Worm (Caenorhabditis elegans): ENCODE data around the gene fbxa-25.
"Not testable (repeated sequence)": the region's sequence is repeated elsewhere in the genome, so short reads cannot be mapped to it uniquely, and the experiment has no call there.

Gene fbxa-25

DNA sequence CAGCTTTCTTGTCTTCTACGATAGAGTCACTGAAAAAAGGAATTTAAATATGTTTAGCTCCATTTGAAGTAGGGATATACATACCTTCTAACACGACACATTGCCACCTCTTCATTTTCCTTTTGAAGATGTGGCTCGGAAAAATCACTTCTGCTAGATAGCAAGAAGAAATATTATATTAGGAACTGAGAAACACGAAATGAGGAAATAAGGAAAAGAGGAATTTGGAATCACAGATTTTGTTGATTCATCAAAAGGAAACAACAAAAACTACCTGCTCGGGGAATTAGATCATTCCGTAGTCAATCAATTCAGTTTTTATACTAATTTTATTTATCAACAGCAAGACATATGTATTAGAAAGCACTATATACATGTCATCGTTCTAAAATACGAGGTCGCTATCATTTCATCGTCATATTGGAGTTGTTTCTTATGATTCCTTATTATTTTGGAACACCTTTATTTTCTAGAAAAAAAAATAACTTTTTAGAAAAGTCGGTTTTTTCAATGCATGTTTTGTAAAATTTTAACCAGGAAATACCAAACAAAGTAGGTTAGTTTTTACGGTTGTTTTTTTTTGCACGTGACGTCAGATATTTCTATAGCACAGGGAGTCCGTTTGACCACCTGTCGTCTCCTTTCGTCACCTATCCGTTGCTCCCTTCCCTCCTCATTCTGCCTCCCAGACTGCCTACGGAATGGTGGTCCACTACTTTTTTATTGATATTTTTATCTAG is 31.5 kb upstream of the fbxa-25 start, which contains the start of the genes pals-21 and Y82E9BR.6:
Gene pals-21, minus strand, starts transcription at position 101 of the 740 bp plus-strand sequence.
Gene Y82E9BR.6, plus strand, starts transcription at position 690 of the 740 bp plus-strand sequence.
- no peak for TF ChIP-seq snpc-4 (tag; optimal IDR thresholded peaks at IDR 0.05)
- no peak for TF ChIP-seq nhr-237 (tag; optimal IDR thresholded peaks at IDR 0.05)
- peak; percentile 75 for TF ChIP-seq hlh-1 (tag; optimal IDR thresholded peaks at IDR 0.05)
- no peak for TF ChIP-seq elt-3 (tag; optimal IDR thresholded peaks at IDR 0.05)
- TF ChIP-seq nhr-28 (tag; optimal IDR thresholded peaks at IDR 0.05): no peak

DNA sequence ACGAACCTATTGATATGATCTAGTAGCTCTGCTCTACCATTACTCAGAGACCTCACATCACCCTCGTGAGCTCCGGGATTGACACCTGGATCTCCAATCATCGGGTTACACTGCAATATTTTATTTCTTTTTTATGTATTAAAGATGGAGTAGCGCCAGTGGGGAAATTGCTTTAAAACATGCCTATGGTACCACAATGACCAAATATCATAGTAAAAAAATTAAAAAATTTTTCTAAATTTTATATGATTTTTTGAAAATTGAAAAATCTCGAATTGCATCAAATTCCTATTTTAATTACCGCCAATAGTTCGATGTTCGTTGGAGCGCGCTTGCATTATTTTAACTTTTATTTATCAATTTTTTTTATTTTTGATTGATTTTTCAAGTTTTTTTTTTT is 28.7 kb upstream of the fbxa-25 start, which contains the start of gene pals-40:
Gene pals-40, minus strand, starts transcription at position 101 of the 400 bp plus-strand sequence.
- TF ChIP-seq nhr-12, elt-3, nhr-237 (tag; optimal IDR thresholded peaks at IDR 0.05): not testable (repeated sequence)

DNA sequence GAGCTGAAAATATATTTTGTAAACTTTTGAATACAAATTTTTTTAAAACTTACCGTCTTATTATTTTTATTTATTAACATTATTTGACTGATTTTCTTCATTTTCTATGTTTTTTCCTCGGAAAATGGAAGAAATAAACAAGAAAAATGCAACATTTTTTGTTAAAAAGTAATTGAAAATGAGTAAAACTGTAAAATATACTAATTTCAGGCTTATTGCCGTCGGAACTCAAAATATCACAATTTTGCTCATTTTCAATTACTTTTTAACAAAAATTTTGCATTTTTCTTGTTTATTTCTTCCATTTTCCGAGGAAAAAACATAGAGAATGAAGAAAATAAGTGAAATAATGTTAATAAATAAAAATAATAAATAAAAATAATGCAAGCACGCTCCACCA is 26.2 kb upstream of the fbxa-25 start, which contains the start of gene Y82E9BR.10:
Gene Y82E9BR.10, minus strand, starts transcription at position 101 of the 400 bp plus-strand sequence.
- not testable (repeated sequence) for TF ChIP-seq unc-62 (GFP tag; optimal IDR thresholded peaks at IDR 0.05); nhr-12 (tag; optimal IDR thresholded peaks at IDR 0.05); elt-1 (tag; optimal IDR thresholded peaks at IDR 0.05; ENCODE audit: borderline replicate concordance, insufficient read depth)

DNA sequence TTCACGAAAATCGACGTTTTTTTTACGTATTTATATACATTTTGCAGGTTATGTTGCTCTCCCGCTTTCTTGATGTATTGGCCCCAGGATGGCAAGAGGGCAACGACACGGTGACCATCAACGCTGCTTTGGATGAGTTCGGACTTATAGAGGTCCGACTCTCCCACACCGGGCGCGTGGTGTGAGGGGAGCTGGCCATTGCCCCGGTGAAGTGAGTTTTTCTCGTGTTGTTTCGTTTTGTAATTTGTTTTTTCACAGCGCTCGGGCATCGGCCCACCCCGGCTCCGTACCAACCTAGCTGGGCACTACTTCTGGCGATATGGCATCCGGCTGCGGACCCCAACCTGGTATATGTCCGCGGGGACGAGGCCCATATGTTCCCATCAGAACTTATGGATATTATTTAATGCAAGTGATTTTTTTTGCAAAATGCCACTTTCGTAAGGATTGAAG is 25.1 kb upstream of the fbxa-25 start, which contains the start of gene Y82E9BR.20:
Gene Y82E9BR.20, plus strand, starts transcription at position 51 of the 453 bp plus-strand sequence.
- TF ChIP-seq ces-1 (GFP tag; optimal IDR thresholded peaks at IDR 0.05) (no peak), cnd-1 (tag; optimal IDR thresholded peaks at IDR 0.05) (no peak), ceh-39 (tag; optimal IDR thresholded peaks at IDR 0.05) (no peak)

DNA sequence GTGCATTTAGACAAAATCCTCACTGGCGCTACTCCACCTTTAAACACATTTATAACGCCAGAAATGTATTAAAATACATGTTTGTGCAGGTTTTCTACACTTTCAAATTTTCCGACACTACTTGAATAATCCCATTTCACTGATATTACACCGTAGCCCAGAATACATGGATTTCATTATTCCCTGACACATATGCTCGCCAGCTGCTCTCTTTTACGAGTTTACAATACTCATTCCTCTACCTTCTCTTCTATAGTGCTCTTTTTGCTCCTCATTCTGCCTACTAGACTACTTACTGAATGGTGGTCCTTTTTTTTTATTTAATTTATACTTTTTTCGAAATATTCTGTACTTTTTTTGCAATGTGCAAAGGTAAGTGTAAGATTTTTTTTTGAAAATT is 23.3 kb upstream of the fbxa-25 start:
- no peak for TF ChIP-seq lin-13 (tag; optimal IDR thresholded peaks at IDR 0.05)
- peak; percentile 82 for TF ChIP-seq hlh-1 (tag; optimal IDR thresholded peaks at IDR 0.05)

DNA sequence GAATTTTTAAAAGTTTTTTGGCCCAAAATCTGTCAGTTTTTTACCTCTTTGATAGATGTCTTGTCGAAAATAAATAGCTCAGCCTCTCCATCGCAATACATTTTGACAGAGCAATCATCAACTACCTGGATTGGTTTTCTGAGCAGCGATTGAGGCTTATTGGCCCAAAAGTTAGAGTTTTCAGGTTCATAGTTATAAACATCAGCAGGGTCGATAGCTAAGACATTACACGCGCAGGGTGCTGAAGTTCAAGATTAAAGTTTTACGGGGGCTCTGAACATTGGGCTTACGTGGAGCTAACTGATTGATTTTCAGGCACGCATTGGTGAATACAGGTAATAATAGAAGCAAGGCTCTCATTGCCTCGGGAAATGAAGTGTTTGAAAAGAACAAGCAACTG is 10.4 kb upstream of the fbxa-25 start, which contains the start of gene Y82E9BR.9:
Gene Y82E9BR.9, minus strand, starts transcription at position 101 of the 400 bp plus-strand sequence.
- TF ChIP-seq pha-4 (tag; optimal IDR thresholded peaks at IDR 0.05) (no peak), M03D4.4 (tag; optimal IDR thresholded peaks at IDR 0.05) (no peak), blmp-1 (tag; optimal IDR thresholded peaks at IDR 0.05) (no peak), flh-1 (GFP tag; optimal IDR thresholded peaks at IDR 0.05) (no peak), ces-1 (GFP tag; optimal IDR thresholded peaks at IDR 0.05) (no peak), sptf-1 (tag; optimal IDR thresholded peaks at IDR 0.05) (no peak), nhr-28 (tag; optimal IDR thresholded peaks at IDR 0.05) (no peak), elt-1 (tag; optimal IDR thresholded peaks at IDR 0.05; ENCODE audit: borderline replicate concordance, insufficient read depth) (no peak), ceh-43 (GFP tag; optimal IDR thresholded peaks at IDR 0.05) (no peak), drap-1 (GFP tag; optimal IDR thresholded peaks at IDR 0.05) (no peak), mep-1 (tag; optimal IDR thresholded peaks at IDR 0.05) (no peak), lin-32 (GFP tag; optimal IDR thresholded peaks at IDR 0.05) (no peak), nhr-76 (tag; optimal IDR thresholded peaks at IDR 0.05) (no peak), unc-39 (tag; optimal IDR thresholded peaks at IDR 0.05) (no peak), tbx-8 (GFP tag; optimal IDR thresholded peaks at IDR 0.05) (no peak), elt-3 (tag; optimal IDR thresholded peaks at IDR 0.05) (no peak), mab-5 (tag; optimal IDR thresholded peaks at IDR 0.05) (no peak), ztf-11 (tag; optimal IDR thresholded peaks at IDR 0.05) (no peak)

DNA sequence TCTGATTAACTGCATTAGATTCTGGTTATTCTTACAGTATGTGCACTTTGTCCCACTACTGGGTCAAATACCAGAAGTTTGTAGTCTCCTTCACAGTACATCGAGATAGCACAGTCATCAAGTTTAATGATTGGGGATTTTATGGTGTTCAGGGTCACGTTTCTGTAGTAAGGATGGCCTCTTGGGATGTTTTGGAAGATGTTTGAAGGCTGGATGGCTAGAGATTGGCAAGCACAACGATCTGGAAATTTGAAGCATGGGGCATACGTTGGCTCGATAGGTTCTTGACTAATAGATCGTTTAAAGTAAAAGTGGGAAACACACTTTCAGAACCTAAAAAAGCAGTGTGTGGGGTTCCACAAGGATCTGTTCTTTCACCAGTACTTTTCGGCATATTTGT is 8.7 kb upstream of the fbxa-25 start, which contains the start of gene Y82E9BR.8:
Gene Y82E9BR.8, minus strand, starts transcription at position 101 of the 400 bp plus-strand sequence.
- TF ChIP-seq M03D4.4 (tag; optimal IDR thresholded peaks at IDR 0.05); tbx-8 (GFP tag; optimal IDR thresholded peaks at IDR 0.05); ceh-83 (GFP tag; optimal IDR thresholded peaks at IDR 0.05): not testable (repeated sequence)

Measured in whole organism, mixed stage, embryonic.